Worm (Caenorhabditis elegans): ENCODE results near the gene cnd-1.

Gene cnd-1

DNA sequence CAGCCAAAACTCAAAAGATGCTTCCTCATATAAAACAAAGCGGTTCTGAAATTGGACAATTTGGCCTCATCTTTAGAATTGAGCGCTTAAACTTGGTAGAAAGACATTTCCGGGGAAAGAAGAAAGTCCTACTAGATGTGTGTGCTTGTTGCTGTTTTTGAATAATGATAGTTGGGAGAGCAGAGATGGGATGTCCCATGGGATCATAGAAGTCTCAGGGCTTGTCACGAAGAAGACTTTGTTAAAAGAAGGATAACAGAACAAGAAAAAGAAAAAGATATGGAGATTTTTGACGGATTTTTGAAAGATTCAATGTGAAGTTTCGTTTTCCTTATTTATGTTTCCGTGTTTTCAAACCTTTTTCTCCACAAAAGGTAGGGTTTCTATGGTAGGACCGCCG is 25.8 kb downstream of the cnd-1 start, which contains the start of gene ZC155.2:
Gene ZC155.2 (plus strand): TSS at position 301 of the 400 bp plus-strand sequence.
- TF ChIP-seq unc-62 (GFP tag; optimal IDR thresholded peaks at IDR 0.05), result no peak

DNA sequence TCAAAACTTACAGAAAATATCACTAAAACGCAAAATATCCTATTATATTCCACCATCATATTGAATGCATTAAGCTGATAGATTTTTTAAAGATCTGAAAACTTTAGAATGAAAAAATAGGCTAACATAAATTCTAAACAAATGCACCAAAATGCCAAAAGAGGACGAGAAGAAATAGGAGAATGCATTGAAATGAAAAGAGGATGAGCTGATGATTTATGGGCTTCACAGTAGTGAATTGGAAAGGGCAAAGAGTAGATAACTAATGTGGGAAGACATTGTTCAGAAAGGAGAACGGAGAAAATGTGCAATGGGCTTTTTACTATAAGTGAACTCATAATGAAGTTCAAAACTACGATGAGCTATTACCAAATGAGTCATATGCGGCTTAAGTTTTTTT is 26.9 kb downstream of the cnd-1 start, which contains the start of gene cutl-19:
Gene cutl-19 (minus strand): TSS at position 101 of the 400 bp plus-strand sequence.
- TF ChIP-seq unc-62 (GFP tag; optimal IDR thresholded peaks at IDR 0.05), result no peak

DNA sequence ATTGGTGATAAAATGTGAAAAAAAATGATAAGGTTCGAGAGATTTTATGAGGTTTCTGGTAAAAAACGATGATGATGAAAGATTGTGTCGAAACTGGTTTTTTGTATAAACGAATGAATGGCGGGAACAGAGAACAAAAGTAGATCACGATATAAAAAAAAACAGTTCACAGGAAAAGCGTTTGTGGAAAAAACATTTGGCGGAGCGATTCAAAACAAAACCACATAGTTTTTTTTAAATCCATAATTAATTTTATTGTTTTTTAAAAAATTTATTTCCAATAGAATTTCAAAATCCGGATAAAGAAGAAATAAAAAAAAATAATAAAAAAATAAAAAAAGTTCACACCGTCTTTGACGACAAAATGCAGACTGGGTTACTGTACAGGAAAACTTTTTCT is 29.1 kb downstream of the cnd-1 start, which contains the start of gene ZC155.4:
Gene ZC155.4 (minus strand): TSS at position 101 of the 400 bp plus-strand sequence.
- TF ChIP-seq unc-62 (GFP tag; optimal IDR thresholded peaks at IDR 0.05), result no peak

DNA sequence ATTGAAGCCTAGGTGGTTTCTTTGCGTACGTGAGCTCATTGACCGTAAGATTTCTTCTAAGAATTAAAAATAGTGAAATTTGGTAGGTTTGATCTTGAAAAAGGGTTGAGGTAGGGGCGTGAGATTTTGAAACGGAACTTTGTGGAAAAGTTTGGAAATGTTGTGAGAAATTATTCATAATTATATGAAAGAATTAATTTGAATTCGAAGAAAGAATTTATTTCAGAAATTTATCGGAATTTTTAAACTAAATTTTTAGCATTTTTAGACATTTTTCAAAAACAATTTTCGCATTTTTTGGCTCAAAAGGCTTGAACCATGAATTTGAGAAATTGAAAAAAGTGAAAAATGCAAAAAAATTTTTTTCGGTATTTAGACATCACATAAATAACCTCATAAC is 30.3 kb downstream of the cnd-1 start:
- no peak for TF ChIP-seq unc-62 (GFP tag; optimal IDR thresholded peaks at IDR 0.05)

DNA sequence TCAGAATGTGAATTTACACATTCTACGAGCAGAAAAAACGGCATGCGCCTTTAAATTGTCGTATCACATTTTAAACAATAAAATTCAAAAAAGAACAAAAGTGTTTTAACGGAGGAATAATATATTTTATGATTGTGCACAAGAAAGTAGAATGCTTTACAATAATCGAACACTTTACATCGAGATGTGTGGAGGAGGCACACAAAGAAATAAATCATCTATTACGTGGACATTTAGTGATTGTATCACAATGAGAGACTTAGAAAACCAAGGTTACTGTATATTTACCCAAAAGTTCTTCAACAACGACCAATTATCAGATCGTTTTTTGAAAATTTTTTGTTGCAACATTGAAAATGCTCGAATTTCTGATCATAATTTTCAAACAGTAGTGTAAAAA is 34.2 kb downstream of the cnd-1 start:
- TF ChIP-seq unc-62 (GFP tag; optimal IDR thresholded peaks at IDR 0.05), result no peak

DNA sequence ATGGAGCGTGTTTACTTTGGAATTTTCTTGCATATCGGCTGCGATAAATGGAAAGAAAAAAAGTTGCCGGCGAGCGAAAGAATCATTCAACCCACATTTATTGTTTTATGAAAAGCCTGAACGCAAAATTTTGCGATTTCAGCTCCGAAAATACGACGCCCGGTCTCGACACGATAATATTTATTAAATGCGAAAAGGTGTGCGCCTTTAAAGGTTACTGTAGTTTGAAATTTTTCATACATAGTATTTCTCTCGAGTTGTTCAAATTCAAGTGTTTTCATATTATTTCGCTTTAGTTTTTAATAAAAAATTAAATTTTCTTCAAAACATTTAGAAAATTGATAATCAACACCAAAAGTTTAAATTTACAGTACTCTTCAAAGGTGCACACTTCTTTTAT is 35.4 kb downstream of the cnd-1 start, which contains the start of gene syx-16:
Gene syx-16 (minus strand): TSS at position 118 of the 400 bp plus-strand sequence.
- TF ChIP-seq unc-62 (GFP tag; optimal IDR thresholded peaks at IDR 0.05), result no peak

DNA sequence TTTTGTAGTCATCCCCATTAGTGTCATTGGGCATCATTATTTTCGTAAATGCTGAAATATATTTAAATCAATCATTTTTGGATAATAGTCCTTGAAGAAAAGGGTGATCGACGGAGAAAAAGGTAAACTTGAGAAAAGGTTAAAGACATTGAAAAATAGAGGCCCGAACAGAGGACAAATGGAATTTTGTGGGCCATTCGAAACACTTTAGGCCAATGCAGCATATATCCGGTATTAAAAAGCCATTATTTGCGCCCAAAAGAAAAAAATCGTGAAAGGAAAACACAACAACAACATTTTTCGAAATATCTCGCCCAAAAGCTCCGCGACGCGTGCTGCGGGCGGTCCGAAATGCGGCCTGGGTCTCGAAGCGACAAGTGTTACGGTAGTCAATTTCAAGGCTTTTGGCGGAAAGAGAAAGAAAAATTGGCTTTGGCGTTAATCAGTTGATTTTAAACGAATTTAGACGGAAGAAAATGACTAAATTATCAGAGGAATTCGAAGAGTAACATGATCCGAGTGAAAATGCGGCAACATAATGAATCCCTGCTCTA is 37.5 kb downstream of the cnd-1 start, which contains the start of gene morc-1:
Gene morc-1 (minus strand): TSS at position 51 of the 554 bp plus-strand sequence.
- TF ChIP-seq unc-62 (GFP tag; optimal IDR thresholded peaks at IDR 0.05), result no peak

DNA sequence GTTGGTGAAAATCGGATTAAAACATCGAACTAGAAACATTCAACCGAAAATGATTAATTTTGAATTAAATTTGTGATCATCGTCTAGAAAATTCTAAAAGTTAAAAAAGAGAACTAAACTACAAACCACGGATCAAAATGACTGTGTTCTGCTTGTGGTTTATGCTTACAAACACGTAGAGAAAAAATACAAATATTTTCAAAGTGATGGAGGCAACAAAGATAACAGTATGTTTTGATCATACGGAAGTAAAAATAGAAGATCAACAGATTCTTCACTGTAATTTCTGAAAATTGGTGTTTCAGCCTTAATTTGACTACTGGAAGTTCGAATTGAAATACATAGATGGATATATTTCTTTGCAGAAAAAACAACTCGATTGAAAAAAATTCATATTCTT is 41.1 kb downstream of the cnd-1 start:
- TF ChIP-seq unc-62 (GFP tag; optimal IDR thresholded peaks at IDR 0.05), result no peak

DNA sequence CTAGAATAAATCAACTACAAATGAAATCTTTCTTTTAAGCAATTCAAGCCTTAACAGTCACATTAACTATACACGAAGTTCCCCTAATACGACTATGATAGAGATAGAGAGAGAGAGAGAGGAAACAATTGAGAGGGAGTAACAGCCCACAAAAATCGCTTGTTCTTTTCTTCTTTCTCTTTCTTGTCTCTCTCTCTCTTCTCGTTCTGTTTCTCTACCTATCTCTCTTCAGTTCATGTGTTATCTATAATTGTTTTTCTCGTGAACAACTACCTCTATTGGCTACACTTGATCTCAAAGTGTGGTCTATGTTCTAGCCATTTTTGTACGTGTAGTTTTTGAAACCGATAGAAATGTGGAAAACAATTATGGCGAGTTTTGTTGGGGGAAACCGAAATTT is 41.8 kb downstream of the cnd-1 start:
- no peak for TF ChIP-seq unc-62 (GFP tag; optimal IDR thresholded peaks at IDR 0.05)

DNA sequence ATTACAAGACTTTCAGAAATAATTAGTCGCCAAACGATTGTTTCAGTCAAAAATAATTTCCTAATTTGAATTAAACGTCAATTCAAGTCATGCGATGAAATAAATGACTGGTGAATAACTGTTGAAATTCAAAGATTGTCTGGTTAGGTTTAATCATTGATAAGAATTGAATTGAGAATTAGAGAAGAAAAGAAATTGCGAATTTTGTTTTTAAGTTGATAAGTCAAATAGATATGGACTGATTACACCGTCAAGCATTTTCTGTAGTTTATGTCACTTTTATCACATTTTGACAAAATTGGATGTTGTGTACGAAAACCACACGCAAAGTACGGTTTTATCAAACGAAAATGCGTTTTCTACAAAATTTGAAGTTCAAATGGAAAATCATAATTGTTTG is 43.2 kb downstream of the cnd-1 start:
- no peak for TF ChIP-seq unc-62 (GFP tag; optimal IDR thresholded peaks at IDR 0.05)

DNA sequence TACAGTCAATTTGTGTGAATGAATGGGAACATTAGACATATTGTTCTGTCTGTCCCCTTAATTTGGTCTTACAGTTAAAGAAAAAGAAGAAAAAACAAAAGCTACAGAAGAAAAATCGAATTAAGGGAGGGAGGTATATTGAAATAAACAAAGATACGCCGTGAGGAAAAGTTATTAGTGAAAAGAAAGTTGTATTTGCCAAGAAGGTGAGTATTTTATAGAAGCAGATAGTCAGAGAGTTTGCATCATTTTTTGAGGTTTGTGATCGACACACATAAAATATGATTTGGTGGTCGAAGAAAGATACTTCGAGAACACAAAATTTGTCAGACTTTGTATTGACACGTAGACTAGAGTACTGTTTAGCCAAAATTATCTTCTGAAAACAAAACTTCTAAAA is 44.1 kb downstream of the cnd-1 start:
- no peak for TF ChIP-seq unc-62 (GFP tag; optimal IDR thresholded peaks at IDR 0.05)

DNA sequence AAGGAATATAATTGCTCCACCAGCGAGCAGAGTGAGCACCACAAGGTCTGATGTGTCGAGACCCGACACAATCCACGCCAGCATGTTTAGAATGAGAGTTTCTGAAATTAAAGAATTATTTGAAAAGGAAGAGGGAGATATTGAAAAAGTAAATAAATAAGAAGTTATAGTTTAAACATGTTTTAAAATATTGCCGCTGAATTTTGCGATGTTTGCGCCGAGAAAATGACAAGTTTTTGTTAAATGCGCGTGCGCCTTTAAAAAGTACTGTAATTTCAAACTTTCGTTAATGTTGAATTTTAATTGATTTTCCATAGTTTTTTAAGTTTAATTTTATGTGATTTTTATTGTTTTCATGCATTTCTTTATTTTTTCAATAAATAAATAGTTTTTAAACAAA is 44.9 kb downstream of the cnd-1 start, which contains the start of gene emb-8:
Gene emb-8 (minus strand): TSS at position 101 of the 400 bp plus-strand sequence.
- TF ChIP-seq unc-62 (GFP tag; optimal IDR thresholded peaks at IDR 0.05), result no peak

DNA sequence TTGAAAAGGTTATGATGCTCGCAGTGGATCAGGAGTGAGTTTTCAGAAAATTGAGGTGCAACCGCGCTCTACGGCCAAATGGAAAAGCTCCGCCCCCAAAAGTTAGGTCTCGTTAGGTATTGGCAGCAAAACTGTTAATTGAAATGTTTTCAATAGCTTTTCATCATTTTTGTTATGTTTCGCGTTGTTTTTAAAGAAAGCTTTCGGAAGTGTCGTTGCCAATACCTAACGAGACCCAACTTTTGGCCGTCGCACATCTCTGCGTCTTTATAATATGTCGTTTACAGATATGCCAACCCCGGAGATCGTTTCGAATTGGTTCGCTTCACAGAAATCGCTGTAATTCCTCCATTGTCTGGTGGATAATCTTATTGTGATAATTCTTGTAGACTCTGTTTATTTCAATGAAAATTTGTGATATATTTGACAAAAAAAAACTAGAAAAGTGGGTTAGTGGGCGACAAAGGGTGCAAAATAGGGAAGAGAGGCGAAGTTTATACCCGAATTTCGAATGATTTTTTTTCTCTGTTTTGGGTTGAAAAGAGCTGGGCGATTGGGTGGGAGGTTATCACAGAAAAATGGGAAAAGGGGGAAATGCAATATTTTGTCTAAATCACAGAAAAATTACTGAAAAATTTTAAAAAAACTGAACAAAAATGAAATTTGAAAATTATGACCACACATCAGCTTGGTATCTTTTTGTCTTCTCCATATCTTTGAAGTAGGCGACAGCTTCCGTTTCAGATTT is 48.0 kb downstream of the cnd-1 start:
- no peak for TF ChIP-seq unc-62 (GFP tag; optimal IDR thresholded peaks at IDR 0.05)

DNA sequence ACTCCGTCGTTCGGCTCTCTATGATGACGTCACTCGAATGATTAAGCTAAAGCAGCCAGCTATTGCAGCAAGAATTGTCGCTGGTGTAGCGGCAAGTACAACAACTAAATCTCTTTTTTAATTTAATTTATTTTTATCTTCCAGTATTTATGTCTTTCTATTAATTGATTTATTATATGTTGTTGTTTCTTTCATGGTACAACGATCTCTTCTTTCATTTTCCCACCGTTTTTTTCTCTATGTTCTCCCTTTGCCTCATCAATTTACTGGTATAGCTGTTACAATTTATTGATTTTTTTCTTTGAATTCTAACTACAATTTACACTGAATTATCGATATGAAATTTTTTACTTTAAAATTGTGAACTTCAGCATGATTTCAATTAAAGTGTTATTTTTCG is 48.7 kb downstream of the cnd-1 start, which contains the start of gene moc-6:
Gene moc-6 (plus strand): TSS at position 301 of the 400 bp plus-strand sequence.
- TF ChIP-seq unc-62 (GFP tag; optimal IDR thresholded peaks at IDR 0.05), result no peak

DNA sequence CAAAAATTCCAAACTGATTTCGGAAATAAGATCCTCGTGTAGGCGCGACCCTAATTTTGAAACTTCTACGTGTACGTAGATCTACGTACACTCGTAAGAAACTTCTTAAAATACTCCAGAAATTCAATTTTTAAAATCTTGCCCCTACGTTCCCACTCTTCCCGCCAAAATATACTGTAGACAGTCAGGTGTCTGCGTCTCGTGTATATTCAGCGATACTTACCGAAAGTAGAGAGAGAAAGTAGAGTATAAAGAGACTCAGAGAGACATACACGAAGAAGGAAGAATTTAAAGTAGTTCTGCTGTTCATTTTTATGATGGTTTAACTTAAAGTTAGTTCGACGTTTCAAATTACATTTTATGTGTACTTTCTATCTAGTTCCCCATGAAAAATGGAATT is 51.2 kb downstream of the cnd-1 start:
- no peak for TF ChIP-seq unc-62 (GFP tag; optimal IDR thresholded peaks at IDR 0.05)

DNA sequence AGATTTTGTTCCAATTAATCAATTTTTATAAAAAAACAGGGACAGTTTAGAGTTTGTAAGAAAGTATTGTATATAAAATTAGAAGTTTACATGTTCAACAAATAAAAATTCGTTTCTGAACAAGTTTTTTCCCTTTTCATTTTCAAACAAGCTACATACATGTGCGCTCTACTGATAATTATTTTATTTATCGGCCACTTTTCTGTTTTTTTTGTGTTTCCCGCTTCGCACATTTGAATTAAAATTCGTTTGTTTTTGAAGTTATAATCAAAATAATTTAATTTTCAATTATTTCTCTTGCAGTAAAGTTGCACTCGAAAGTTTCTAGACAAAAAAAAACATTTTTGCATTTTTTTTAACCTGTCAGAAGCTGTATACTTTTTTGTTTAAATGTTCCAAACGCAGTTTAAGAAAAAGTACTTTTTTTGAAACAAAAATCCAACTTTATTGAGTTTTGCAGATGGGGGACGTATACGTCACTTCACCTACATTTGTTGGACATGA is 53.7 kb downstream of the cnd-1 start, which contains the start of gene hira-1:
Gene hira-1 (plus strand): TSS at position 454 of the 504 bp plus-strand sequence.
- TF ChIP-seq unc-62 (GFP tag; optimal IDR thresholded peaks at IDR 0.05), result no peak

Measured in whole organism, dauer.